Fruit fly (Drosophila melanogaster) whole organism, pupa: ENCODE data around the gene Arp2.

ENCODE experiments used
- CG10348 ChIP-seq: fragments of 200-800 bp; sonication (Bioruptor generic); IDR thresholded peaks from 2 replicates; pipeline ENCODE4 v1.3.6; 2022; ENCODE audit warnings: missing biosample characterization, missing genetic modification characterization
- CG12605 ChIP-seq: fragments of 200-800 bp; sonication (Bioruptor generic); IDR thresholded peaks from 2 replicates; pipeline ENCODE4 v1.3.6; 2022; ENCODE audit warnings: missing biosample characterization, missing genetic modification characterization
- CG13204 ChIP-seq: fragments of 200-800 bp; sonication (Bioruptor generic); optimal IDR thresholded peaks from 2 replicates; lab custom pipeline; 2018; ENCODE audit warnings: missing biosample characterization, mild to moderate bottlenecking, missing genetic modification characterization, moderate library complexity
- CG14655 ChIP-seq: fragments of 200-800 bp; sonication (Bioruptor generic); optimal IDR thresholded peaks from 3 replicates; lab custom pipeline; 2017; ENCODE audit warnings: mild to moderate bottlenecking, missing biosample characterization, missing genetic modification reagents, missing genetic modification characterization
- CG15710 ChIP-seq: fragments of 200-800 bp; sonication (Bioruptor generic); optimal IDR thresholded peaks from 2 replicates; lab custom pipeline; 2018; ENCODE audit warnings: missing biosample characterization, mild to moderate bottlenecking, missing genetic modification characterization, moderate library complexity
- CG17806 ChIP-seq: fragments of 200-800 bp; sonication (Bioruptor generic); optimal IDR thresholded peaks from 2 replicates; lab custom pipeline; 2018; ENCODE audit warnings: missing biosample characterization, mild to moderate bottlenecking, missing genetic modification characterization, moderate library complexity
- CG32121 ChIP-seq: fragments of 200-800 bp; sonication (Bioruptor generic); IDR thresholded peaks from 2 replicates; pipeline ENCODE4 v1.3.6; 2022; ENCODE audit warnings: missing biosample characterization, missing genetic modification characterization
- CG34367 ChIP-seq: fragments of 200-800 bp; sonication (Bioruptor generic); optimal IDR thresholded peaks from 2 replicates; lab custom pipeline; 2018; ENCODE audit warnings: missing biosample characterization, mild to moderate bottlenecking, missing genetic modification characterization
- CG4496 ChIP-seq: fragments of 200-800 bp; sonication (Bioruptor generic); IDR thresholded peaks from 3 replicates; pipeline ENCODE4 v1.3.6; 2022; ENCODE audit warnings: missing biosample characterization, missing genetic modification characterization
- CG8159 ChIP-seq: fragments of 200-800 bp; sonication (Bioruptor generic); optimal IDR thresholded peaks from 3 replicates; lab custom pipeline; 2018; ENCODE audit warnings: missing biosample characterization, mild to moderate bottlenecking, missing genetic modification characterization, moderate library complexity
- CG8301 ChIP-seq: fragments of 200-800 bp; sonication (Bioruptor generic); optimal IDR thresholded peaks from 2 replicates; lab custom pipeline; 2018; ENCODE audit warnings: missing biosample characterization, mild to moderate bottlenecking, missing genetic modification characterization
- CG9948 ChIP-seq: fragments of 200-800 bp; sonication (Bioruptor generic); optimal IDR thresholded peaks from 2 replicates; lab custom pipeline; 2018; ENCODE audit warnings: missing biosample characterization, mild to moderate bottlenecking, missing genetic modification characterization, moderate library complexity
- D1 ChIP-seq: fragments of 200-800 bp; sonication (Bioruptor generic); optimal IDR thresholded peaks from 2 replicates; lab custom pipeline; 2018; ENCODE audit warnings: missing biosample characterization, mild to moderate bottlenecking, missing genetic modification characterization, moderate library complexity
- EcR ChIP-seq: fragments of 200-800 bp; sonication (Bioruptor generic); optimal IDR thresholded peaks from 3 replicates; lab custom pipeline; 2019; ENCODE audit warnings: missing biosample characterization, missing genetic modification characterization, mild to moderate bottlenecking, moderate library complexity, missing genetic modification reagents
- Ets98B ChIP-seq: fragments of 200-800 bp; sonication (Bioruptor generic); IDR thresholded peaks from 2 replicates; pipeline ENCODE4 v1.3.6; 2022; ENCODE audit warnings: missing biosample characterization, missing genetic modification characterization
- Pif1A ChIP-seq: fragments of 200-800 bp; sonication (Bioruptor generic); optimal IDR thresholded peaks from 3 replicates; lab custom pipeline; 2016; ENCODE audit warnings: missing biosample characterization, missing genetic modification characterization
- Pif1B ChIP-seq: fragments of 200-800 bp; sonication (Bioruptor generic); optimal IDR thresholded peaks from 3 replicates; lab custom pipeline; 2016; ENCODE audit warnings: missing biosample characterization, missing genetic modification characterization
- Snoo ChIP-seq: fragments of 200-800 bp; sonication (Bioruptor generic); optimal IDR thresholded peaks from 3 replicates; lab custom pipeline; 2017; ENCODE audit warnings: missing biosample characterization, mild to moderate bottlenecking, missing genetic modification characterization, inconsistent platforms
- fd96Ca ChIP-seq: fragments of 200-800 bp; sonication (Bioruptor generic); IDR thresholded peaks from 3 replicates; pipeline ENCODE4 v1.3.6; 2022; ENCODE audit warnings: missing biosample characterization, missing genetic modification characterization
- gl ChIP-seq: fragments of 200-800 bp; sonication (Bioruptor generic); optimal IDR thresholded peaks from 2 replicates; lab custom pipeline; 2018; ENCODE audit warnings: missing biosample characterization, mild to moderate bottlenecking, missing genetic modification characterization
- rn ChIP-seq: fragments of 200-800 bp; sonication (Bioruptor generic); IDR thresholded peaks from 2 replicates; pipeline ENCODE4 v1.3.6; 2022; ENCODE audit warnings: missing biosample characterization, missing genetic modification characterization

Arp2 gene

DNA sequence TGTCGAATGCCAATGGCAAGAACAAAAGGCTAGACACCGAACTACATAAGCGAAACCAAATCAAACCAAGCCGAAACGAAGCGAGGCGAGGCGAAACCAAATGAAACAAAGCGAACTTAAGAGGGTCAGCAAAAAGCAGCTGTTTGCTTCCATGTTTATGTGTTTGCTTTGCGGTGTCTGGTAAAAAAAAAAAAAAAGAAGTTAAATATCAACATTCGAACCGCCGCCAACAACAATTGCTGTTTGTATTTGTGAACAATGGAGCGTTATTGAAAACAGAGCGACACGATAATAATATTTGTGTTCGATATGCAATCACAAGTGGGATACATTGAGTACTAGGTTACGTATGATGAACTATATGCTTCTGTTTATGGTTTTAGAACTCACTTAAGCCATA lies 19.9 kb upstream of the Arp2 start:
- peak; percentile 39 for TF ChIP-seq gl (tag; lab: Kevin White, UChicago)
- no peak for TF ChIP-seq CG12605
- no peak for TF ChIP-seq CG32121 (GFP tag; lab: Robert Waterston, UW)
- no peak for TF ChIP-seq Ets98B
- TF ChIP-seq Snoo = no peak
- peak; percentile 51 for TF ChIP-seq Pif1A (GFP tag; lab: Kevin White, UChicago)
- TF ChIP-seq Pif1B (GFP tag; lab: Kevin White, UChicago) = peak; percentile 7
- peak; percentile 2 for TF ChIP-seq CG8159 (tag; lab: Kevin White, UChicago)
- TF ChIP-seq CG13204 (GFP tag; lab: Kevin White, UChicago) = peak; percentile 33
- TF ChIP-seq rn = no peak
- peak; percentile 11 for TF ChIP-seq CG34367 (tag; lab: Kevin White, UChicago)
- 0 out of 3 replicates have a peak, but pooled peaks have one; percentile 32 for TF ChIP-seq fd96Ca

DNA sequence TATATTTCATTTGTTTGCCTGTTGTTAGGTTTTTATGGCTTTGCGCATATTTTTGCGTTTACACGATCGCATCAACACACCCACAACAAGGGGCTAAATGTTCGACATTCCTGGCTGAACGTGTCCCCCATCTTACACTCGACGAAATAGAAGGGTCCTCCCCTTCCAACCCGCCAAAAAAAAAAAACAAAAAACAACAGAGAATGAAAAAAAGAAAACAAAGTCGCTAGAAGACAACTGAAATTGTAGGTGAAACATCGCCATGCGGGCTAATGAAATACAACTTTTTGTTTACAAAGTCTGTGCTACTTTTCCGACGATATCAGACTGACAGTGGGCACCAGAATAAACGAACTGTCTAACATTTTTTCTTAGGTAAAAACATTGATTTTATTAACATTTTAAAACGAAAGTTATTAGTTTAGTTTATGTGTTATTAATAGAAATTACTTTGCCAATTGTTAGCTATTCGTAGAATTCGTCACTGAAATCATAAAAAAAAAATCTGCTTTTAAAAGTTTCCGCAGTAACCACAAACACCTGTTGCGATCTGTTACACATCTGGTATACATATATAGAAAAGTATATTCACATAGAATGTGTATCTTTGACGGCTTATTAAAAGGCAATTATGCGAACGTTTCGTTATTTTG lies 16.9 kb upstream of the Arp2 start:
- no peak for TF ChIP-seq gl (tag; lab: Kevin White, UChicago)
- no peak for TF ChIP-seq CG17806
- peak; percentile 42; the same call in 1 of the 2 replicates for TF ChIP-seq Ets98B
- no peak for TF ChIP-seq CG9948
- TF ChIP-seq CG8159 (tag; lab: Kevin White, UChicago) = no peak
- no peak for TF ChIP-seq Snoo
- no peak for TF ChIP-seq D1 (tag; lab: Kevin White, UChicago)
- no peak for TF ChIP-seq fd96Ca
- TF ChIP-seq CG15710 (tag; lab: Kevin White, UChicago) = no peak
- no peak for TF ChIP-seq Pif1A (GFP tag; lab: Kevin White, UChicago)
- TF ChIP-seq CG34367 (tag; lab: Kevin White, UChicago) = no peak
- peak; percentile 68; the same call in 2 of the 3 replicates for TF ChIP-seq CG4496 (GFP tag; lab: Robert Waterston, UW)
- no peak for TF ChIP-seq CG14655 (GFP tag; lab: Kevin White, UChicago)
- peak; percentile 58 for TF ChIP-seq CG32121 (GFP tag; lab: Robert Waterston, UW)
- no peak for TF ChIP-seq CG12605
- TF ChIP-seq CG13204 (GFP tag; lab: Kevin White, UChicago) = no peak
- no peak for TF ChIP-seq CG10348 (GFP tag; lab: Robert Waterston, UW)

DNA sequence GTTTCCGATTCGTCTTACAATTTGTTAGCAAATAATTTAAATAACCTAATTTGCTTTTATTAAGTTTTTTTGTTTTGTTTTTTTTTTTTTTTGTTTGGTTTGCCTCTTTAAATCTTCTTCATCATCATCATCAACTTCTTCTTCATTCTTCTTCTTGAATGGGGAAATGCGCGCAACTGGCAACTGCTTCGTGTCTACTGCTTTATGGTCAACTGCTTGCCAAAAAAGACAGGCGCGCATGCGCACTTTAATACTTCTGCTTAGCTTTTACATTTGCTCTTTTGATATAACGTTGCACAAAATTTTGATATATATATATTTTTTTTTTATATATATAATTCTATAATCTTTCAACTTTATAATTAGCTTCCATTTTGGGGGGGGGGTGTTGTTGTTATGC lies 11.6 kb upstream of the Arp2 start:
- TF ChIP-seq CG15710 (tag; lab: Kevin White, UChicago) (no peak), EcR (GFP tag; lab: Kevin White, UChicago) (no peak), Snoo (no peak), CG12605 (no peak), CG13204 (GFP tag; lab: Kevin White, UChicago) (no peak), CG34367 (tag; lab: Kevin White, UChicago) (no peak), CG14655 (GFP tag; lab: Kevin White, UChicago) (no peak), Pif1B (GFP tag; lab: Kevin White, UChicago) (no peak), Ets98B (no peak), CG10348 (GFP tag; lab: Robert Waterston, UW) (no peak), CG17806 (no peak), CG4496 (GFP tag; lab: Robert Waterston, UW) (no peak), D1 (tag; lab: Kevin White, UChicago) (no peak), CG9948 (no peak)

DNA sequence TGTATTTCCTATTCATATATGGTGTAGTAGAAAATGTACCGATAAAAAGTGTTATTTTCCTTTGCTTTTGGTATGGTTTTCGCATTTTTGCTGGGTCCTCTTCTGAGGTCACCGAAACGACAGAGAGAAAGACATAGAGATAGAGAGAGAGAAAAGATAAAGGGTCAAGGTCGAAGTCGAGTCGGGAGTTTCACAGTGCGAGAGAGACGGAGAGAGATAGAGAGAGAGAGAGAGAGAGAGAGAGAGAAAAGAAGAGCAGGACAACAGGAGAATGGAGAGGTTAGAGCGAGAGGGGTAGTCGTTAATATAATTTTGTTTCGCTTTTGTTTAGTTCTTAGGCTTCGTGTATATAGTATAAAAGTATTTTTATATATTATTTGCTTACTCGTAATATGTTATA lies 8.5 kb upstream of the Arp2 start:
- TF ChIP-seq CG14655 (GFP tag; lab: Kevin White, UChicago) (no peak), Pif1A (GFP tag; lab: Kevin White, UChicago) (no peak), EcR (GFP tag; lab: Kevin White, UChicago) (peak; percentile 61)

DNA sequence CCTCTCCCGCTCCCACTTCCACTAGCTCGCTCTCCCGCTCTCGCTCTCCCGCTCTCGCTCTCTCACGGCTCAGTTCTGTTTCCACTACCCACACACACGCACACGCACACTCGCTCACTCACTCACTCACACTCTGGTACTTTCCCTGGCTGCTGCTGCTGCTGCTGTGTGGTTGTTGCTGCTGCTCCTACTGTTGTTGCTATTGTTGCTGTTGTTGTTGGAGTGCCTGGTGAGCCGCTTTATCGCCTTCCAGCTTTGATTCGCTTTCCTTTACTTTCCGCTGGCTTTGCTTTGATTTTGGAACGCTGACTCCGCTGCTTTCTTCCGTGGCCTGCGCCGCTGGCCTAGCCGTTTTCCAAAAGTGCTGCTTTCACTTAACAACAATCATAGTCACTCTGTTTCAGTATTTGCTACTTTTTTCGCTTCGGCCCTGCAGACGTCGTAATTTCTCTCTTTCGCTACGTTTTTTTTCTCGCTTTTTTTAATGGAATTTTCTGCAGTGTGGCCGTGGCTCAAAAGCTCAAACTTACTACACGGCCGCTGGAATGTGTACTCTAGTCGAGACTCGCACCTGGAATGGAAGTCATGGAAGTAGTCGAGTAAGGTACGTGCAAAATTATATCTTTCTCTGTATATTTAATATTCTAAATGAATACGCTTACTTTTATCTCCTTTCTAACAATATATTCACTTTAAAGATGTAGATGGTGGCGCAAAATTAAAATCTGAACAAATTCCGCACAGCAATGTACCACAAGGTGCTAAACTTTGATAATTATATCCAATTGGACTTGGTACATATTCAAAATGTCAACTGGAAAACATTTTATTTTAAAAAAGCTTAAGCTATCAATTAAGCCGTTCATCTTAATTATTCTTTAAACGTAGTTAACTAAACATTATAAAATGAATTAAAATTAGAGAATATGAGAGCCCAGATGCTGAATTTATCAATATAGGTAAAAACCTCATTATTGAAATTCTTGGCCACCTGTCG lies 6.0 kb upstream of the Arp2 start, which contains the start of gene Pp2B-14D:
Gene Pp2B-14D (minus strand): TSS at position 503 of the 997 bp plus-strand sequence.
- TF ChIP-seq CG12605 (no peak; the same call in 1 of the 2 replicates), CG8301 (tag; lab: Kevin White, UChicago) (no peak), fd96Ca (no peak), D1 (tag; lab: Kevin White, UChicago) (peak; percentile 12), CG10348 (GFP tag; lab: Robert Waterston, UW) (no peak), CG34367 (tag; lab: Kevin White, UChicago) (no peak), CG9948 (no peak), CG8159 (tag; lab: Kevin White, UChicago) (no peak), Pif1A (GFP tag; lab: Kevin White, UChicago) (peak; percentile 16), CG17806 (no peak), Pif1B (GFP tag; lab: Kevin White, UChicago) (peak; percentile 9), Snoo (no peak), CG13204 (GFP tag; lab: Kevin White, UChicago) (peak; percentile 61), CG4496 (GFP tag; lab: Robert Waterston, UW) (peak; percentile 59; the same call in 1 of the 3 replicates), gl (tag; lab: Kevin White, UChicago) (no peak), rn (no peak), EcR (GFP tag; lab: Kevin White, UChicago) (peak; percentile 10), Ets98B (no peak; the same call in 1 of the 2 replicates), CG15710 (tag; lab: Kevin White, UChicago) (peak; percentile 3), CG32121 (GFP tag; lab: Robert Waterston, UW) (no peak), CG14655 (GFP tag; lab: Kevin White, UChicago) (no peak)
